Worm (Caenorhabditis elegans): ENCODE results near the gene osta-3.

osta-3 gene

DNA sequence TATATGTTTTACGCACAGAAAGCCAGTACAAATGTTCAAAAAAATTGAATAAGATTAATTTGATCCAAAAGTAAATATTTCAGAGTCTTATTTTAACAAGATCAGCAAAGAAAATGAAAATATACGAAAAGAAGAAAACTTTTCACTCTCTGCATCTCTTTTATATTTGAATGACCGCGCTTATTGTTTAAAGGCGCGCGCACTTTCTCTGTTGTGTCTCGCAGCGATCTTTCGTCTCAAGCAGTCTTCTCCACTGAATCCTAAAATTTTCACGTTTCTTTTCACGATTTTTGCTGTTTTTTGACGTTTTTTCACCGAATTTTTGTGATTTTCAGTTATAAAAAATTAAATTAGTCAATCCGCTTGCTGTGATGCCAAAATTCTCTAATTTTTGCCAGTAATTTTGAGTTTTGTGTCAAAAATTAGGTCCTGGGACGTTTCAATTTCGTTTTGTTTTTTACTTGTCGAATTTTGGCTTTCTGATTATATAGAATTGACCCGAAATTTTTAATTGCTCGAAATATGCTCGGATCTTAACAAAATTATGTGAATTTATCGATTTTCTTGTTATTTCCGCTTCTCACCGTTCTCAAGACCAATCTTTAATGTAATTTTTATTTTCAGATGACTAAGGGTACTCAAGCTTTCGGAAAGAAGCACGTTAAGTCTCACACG lies 2.7 kb downstream of the osta-3 start, which contains the start of gene W01D2.1 (continued):
- no peak for TF ChIP-seq nhr-25 (tag; optimal IDR thresholded peaks at IDR 0.05; ENCODE audit: borderline replicate concordance, insufficient read depth)
- TF ChIP-seq nhr-76 (tag; optimal IDR thresholded peaks at IDR 0.05) = no peak
- no peak for TF ChIP-seq F10B5.3 (tag; optimal IDR thresholded peaks at IDR 0.05)
- no peak for TF ChIP-seq F49E8.2 (tag; optimal IDR thresholded peaks at IDR 0.05; ENCODE audit: borderline replicate concordance)
- TF ChIP-seq daf-12 (tag; optimal IDR thresholded peaks at IDR 0.05) = no peak
- TF ChIP-seq dmd-6 (GFP tag; IDR thresholded peaks at IDR 0.05) = peak; percentile 30; the same call in 1 of the 2 replicates
- TF ChIP-seq zip-2 (tag; optimal IDR thresholded peaks at IDR 0.05) = no peak
- TF ChIP-seq T26A8.4 (GFP tag; IDR thresholded peaks at IDR 0.05) = no peak
- peak; percentile 87 for TF ChIP-seq dpl-1 (GFP tag; optimal IDR thresholded peaks at IDR 0.05)
- peak in 1 of 2 experiments; percentile 86 for TF ChIP-seq lsy-2 (tag; optimal IDR thresholded peaks at IDR 0.05)
- TF ChIP-seq lin-38 (GFP tag; IDR thresholded peaks at IDR 0.05) = peak; percentile 57
- no peak for TF ChIP-seq zfp-2 (tag; optimal IDR thresholded peaks at IDR 0.05)
- no peak for TF ChIP-seq attf-4 (tag; optimal IDR thresholded peaks at IDR 0.05)
- TF ChIP-seq T20F7.1 (GFP tag; optimal IDR thresholded peaks at IDR 0.05) = no peak
- TF ChIP-seq ztf-11 (tag; optimal IDR thresholded peaks at IDR 0.05) = no peak
- peak; percentile 42 for TF ChIP-seq nhr-6 (tag; optimal IDR thresholded peaks at IDR 0.05)
- TF ChIP-seq lin-1 (GFP tag; IDR thresholded peaks at IDR 0.05) = no peak
- no peak for TF ChIP-seq dmd-9 (GFP tag; IDR thresholded peaks at IDR 0.05)
- no peak for TF ChIP-seq lin-15B (tag; optimal IDR thresholded peaks at IDR 0.05)
- TF ChIP-seq zfp-3 (GFP tag; conservative IDR thresholded peaks at IDR 0.05) = no peak
- no peak for TF ChIP-seq ceh-62 (tag; optimal IDR thresholded peaks at IDR 0.05)
- no peak for TF ChIP-seq ceh-44 (GFP tag; IDR thresholded peaks at IDR 0.05)
- TF ChIP-seq madf-9 (GFP tag; conservative IDR thresholded peaks at IDR 0.05) = no peak
- TF ChIP-seq nhr-10 (tag; optimal IDR thresholded peaks at IDR 0.05) = no peak
- TF ChIP-seq saeg-2 (GFP tag; IDR thresholded peaks at IDR 0.05) = no peak
- TF ChIP-seq tra-1 (GFP tag; IDR thresholded peaks at IDR 0.05) = no peak
- TF ChIP-seq R02D3.7 (tag; optimal IDR thresholded peaks at IDR 0.05) = no peak
- TF ChIP-seq mes-2 (tag; optimal IDR thresholded peaks at IDR 0.05; ENCODE audit: poor library complexity, severe bottlenecking) = peak; percentile 68
- TF ChIP-seq hif-1 (tag; optimal IDR thresholded peaks at IDR 0.05) = peak in 1 of 2 experiments; percentile 44
- no peak for TF ChIP-seq gei-8 (GFP tag; optimal IDR thresholded peaks at IDR 0.05)
- no peak for TF ChIP-seq snpc-1.2 (GFP tag; IDR thresholded peaks at IDR 0.05)
- no peak for TF ChIP-seq egl-43 (GFP tag; IDR thresholded peaks at IDR 0.05)
- no peak for TF ChIP-seq nhr-102 (tag; optimal IDR thresholded peaks at IDR 0.05)
- no peak for TF ChIP-seq lir-3 (tag; optimal IDR thresholded peaks at IDR 0.05)
- no peak for TF ChIP-seq ztf-7 (tag; optimal IDR thresholded peaks at IDR 0.05)
- TF ChIP-seq duxl-1 (tag; optimal IDR thresholded peaks at IDR 0.05; ENCODE audit: poor library complexity) = peak; percentile 10
- TF ChIP-seq egl-27 (tag; optimal IDR thresholded peaks at IDR 0.05) = no peak
- peak; percentile 38 for TF ChIP-seq hlh-11 (tag; optimal IDR thresholded peaks at IDR 0.05)
- TF ChIP-seq ceh-20 (GFP tag; IDR thresholded peaks at IDR 0.05) = no peak
- TF ChIP-seq Y75B8A.6 (GFP tag; IDR thresholded peaks at IDR 0.05) = no peak
- TF ChIP-seq mxl-2 (GFP tag; conservative IDR thresholded peaks at IDR 0.05) = no peak
- TF ChIP-seq snpc-4 (tag; optimal IDR thresholded peaks at IDR 0.05) = no peak
- no peak for TF ChIP-seq mdt-29 (GFP tag; IDR thresholded peaks at IDR 0.05)
- TF ChIP-seq daf-16 (GFP tag; optimal IDR thresholded peaks at IDR 0.05) = no peak
- no peak for TF ChIP-seq daf-16 (tag; optimal IDR thresholded peaks at IDR 0.05)
- TF ChIP-seq ceh-82 (tag; optimal IDR thresholded peaks at IDR 0.05) = no peak
- TF ChIP-seq nhr-111 (GFP tag; optimal IDR thresholded peaks at IDR 0.05) = no peak
- TF ChIP-seq vab-7 (GFP tag; IDR thresholded peaks at IDR 0.05) = no peak
- no peak for TF ChIP-seq spr-1 (tag; optimal IDR thresholded peaks at IDR 0.05)
- TF ChIP-seq set-16 (GFP tag; IDR thresholded peaks at IDR 0.05) = no peak
- TF ChIP-seq lin-13 (GFP tag; optimal IDR thresholded peaks at IDR 0.05) = peak; percentile 57
